Fruit fly (Drosophila melanogaster) Kc167 (cell line): ENCODE measurements around the gene CG11594.

ENCODE experiments used
- Myc ChIP-seq: fragments of >200 bp; optimal IDR thresholded peaks from 2 replicates; lab custom pipeline; 2017; ENCODE audit warnings: missing external identifiers
- h ChIP-seq: fragments of >200 bp; optimal IDR thresholded peaks from 3 replicates; lab custom pipeline; 2018; ENCODE audit warnings: missing external identifiers
- psq ChIP-seq: fragments of >200 bp; optimal IDR thresholded peaks from 2 replicates; lab custom pipeline; 2017; ENCODE audit warnings: missing external identifiers
- ttk ChIP-seq: sonication (Bioruptor generic); optimal IDR thresholded peaks from 2 replicates; lab custom pipeline; 2017; ENCODE audit warnings: missing external identifiers

dm6 chr3L:3980027-3980426 lies 45.8 kb downstream of the CG11594 start:
- no peak for TF ChIP-seq Myc (lab: Kevin White, UChicago)
- no peak for TF ChIP-seq psq
- no peak for TF ChIP-seq ttk (lab: Kevin White, UChicago)
- no peak for TF ChIP-seq h (lab: Kevin White, UChicago)
